Fruit fly (Drosophila melanogaster) whole organism, embryonic: ENCODE measurements around the gene Lrpprc2.
A peak's percentile ranks its signal among the peaks of the same experiment; 100 is the strongest.

ENCODE experiments used
- Atf6 ChIP-seq: fragments of 200-800 bp; sonication (Bioruptor generic); IDR thresholded peaks from 2 replicates; pipeline ENCODE4 v1.3.6; 2022; ENCODE audit warnings: missing biosample characterization, missing genetic modification characterization
- Bdp1 ChIP-seq: fragments of 200-800 bp; sonication (Bioruptor generic); optimal IDR thresholded peaks from 3 replicates; lab custom pipeline; 2016; ENCODE audit warnings: missing biosample characterization, missing genetic modification characterization
- CG10209 ChIP-seq: fragments of 200-800 bp; sonication (Bioruptor generic); optimal IDR thresholded peaks from 3 replicates; lab custom pipeline; 2017; ENCODE audit warnings: missing biosample characterization, mild to moderate bottlenecking, missing genetic modification characterization, missing genetic modification reagents
- CG10543 ChIP-seq: fragments of 200-800 bp; sonication (Bioruptor generic); optimal IDR thresholded peaks from 3 replicates; lab custom pipeline; 2017; ENCODE audit warnings: missing biosample characterization, mild to moderate bottlenecking, missing genetic modification characterization, moderate library complexity
- CG10979 ChIP-seq: fragments of 200-800 bp; sonication (Bioruptor generic); optimal IDR thresholded peaks from 2 replicates; lab custom pipeline; 2018; ENCODE audit warnings: missing biosample characterization, mild to moderate bottlenecking, missing genetic modification characterization, moderate library complexity
- CG12219 ChIP-seq: fragments of 200-800 bp; sonication (Bioruptor generic); optimal IDR thresholded peaks from 3 replicates; lab custom pipeline; 2018; ENCODE audit warnings: missing biosample characterization, mild to moderate bottlenecking, missing genetic modification characterization
- CG1233 ChIP-seq: fragments of 200-800 bp; sonication (Bioruptor generic); optimal IDR thresholded peaks from 4 replicates; lab custom pipeline; 2018; ENCODE audit warnings: missing biosample characterization, mild to moderate bottlenecking, missing genetic modification characterization
- CG12744 ChIP-seq: fragments of 200-800 bp; sonication (Bioruptor generic); optimal IDR thresholded peaks from 2 replicates; lab custom pipeline; 2016; ENCODE audit warnings: missing biosample characterization, missing genetic modification characterization
- CG13775 ChIP-seq: fragments of 200-800 bp; sonication (Bioruptor generic); optimal IDR thresholded peaks from 3 replicates; lab custom pipeline; 2017; ENCODE audit warnings: missing biosample characterization, mild to moderate bottlenecking, missing genetic modification characterization
- CG17186 ChIP-seq: fragments of 200-800 bp; sonication (Bioruptor generic); optimal IDR thresholded peaks from 3 replicates; lab custom pipeline; 2017; ENCODE audit warnings: missing biosample characterization, missing genetic modification reagents, missing genetic modification characterization
- CG17829 ChIP-seq: fragments of 200-800 bp; optimal IDR thresholded peaks from 2 replicates; lab custom pipeline; 2019; ENCODE audit warnings: missing biosample characterization, mild to moderate bottlenecking, missing genetic modification characterization, moderate library complexity
- CG18476 ChIP-seq: fragments of 200-800 bp; sonication (Bioruptor generic); optimal IDR thresholded peaks from 2 replicates; lab custom pipeline; 2016; ENCODE audit warnings: missing biosample characterization, mild to moderate bottlenecking, missing genetic modification characterization
- CG2875 ChIP-seq: fragments of 200-800 bp; sonication (Bioruptor generic); optimal IDR thresholded peaks from 2 replicates; lab custom pipeline; 2017; ENCODE audit warnings: missing biosample characterization, mild to moderate bottlenecking, missing genetic modification characterization, missing genetic modification reagents
- CG30403 ChIP-seq: fragments of 200-800 bp; sonication (Bioruptor generic); optimal IDR thresholded peaks from 3 replicates; lab custom pipeline; 2016; ENCODE audit warnings: missing biosample characterization, missing genetic modification characterization
- CG32532 ChIP-seq: fragments of 200-800 bp; sonication (Bioruptor generic); IDR thresholded peaks from 2 replicates; pipeline ENCODE4 v1.3.6; 2022; ENCODE audit warnings: missing biosample characterization, missing genetic modification characterization
- CG3407 ChIP-seq: fragments of 200-800 bp; sonication (Bioruptor generic); optimal IDR thresholded peaks from 2 replicates; lab custom pipeline; 2018; ENCODE audit warnings: missing biosample characterization, mild to moderate bottlenecking, missing genetic modification characterization
- CG7357 ChIP-seq: fragments of 200-800 bp; sonication (Bioruptor generic); IDR thresholded peaks from 3 replicates; pipeline ENCODE4 v1.3.6; 2022; ENCODE audit warnings: missing biosample characterization, missing genetic modification characterization
- CG7928 ChIP-seq: fragments of 200-800 bp; sonication (Bioruptor generic); optimal IDR thresholded peaks from 2 replicates; lab custom pipeline; 2017; ENCODE audit warnings: missing biosample characterization, mild to moderate bottlenecking, missing genetic modification characterization
- CG9932 ChIP-seq: fragments of 200-800 bp; sonication (Bioruptor generic); IDR thresholded peaks from 2 replicates; pipeline ENCODE4 v1.3.6; 2022; ENCODE audit warnings: missing biosample characterization, missing genetic modification characterization
- CHES-1-like ChIP-seq: fragments of 200-800 bp; sonication (Bioruptor generic); optimal IDR thresholded peaks from 2 replicates; lab custom pipeline; 2016; ENCODE audit warnings: missing biosample characterization, missing genetic modification characterization
- CoRest ChIP-seq: fragments of 200-800 bp; sonication (Bioruptor generic); optimal IDR thresholded peaks from 3 replicates; lab custom pipeline; 2018; ENCODE audit warnings: missing biosample characterization, mild to moderate bottlenecking, missing genetic modification characterization, moderate library complexity
- Dbx ChIP-seq: fragments of 200-800 bp; sonication (Bioruptor generic); IDR thresholded peaks from 3 replicates; pipeline ENCODE4 v1.3.6; 2022; ENCODE audit warnings: missing biosample characterization, missing genetic modification characterization
- Fer1 ChIP-seq: fragments of 200-800 bp; sonication (Bioruptor generic); optimal IDR thresholded peaks from 2 replicates; lab custom pipeline; 2017; ENCODE audit warnings: missing biosample characterization, mild to moderate bottlenecking, missing genetic modification characterization
- GATAe ChIP-seq: fragments of 200-800 bp; sonication (Bioruptor generic); conservative IDR thresholded peaks from 2 replicates; pipeline ENCODE4 v1.3.6; 2022; ENCODE audit warnings: missing biosample characterization, missing genetic modification characterization
- H15 ChIP-seq: fragments of 200-800 bp; sonication (Bioruptor generic); IDR thresholded peaks from 3 replicates; pipeline ENCODE4 v1.3.6; 2022; ENCODE audit warnings: missing biosample characterization, missing genetic modification characterization
- HLH4C ChIP-seq: fragments of 200-800 bp; sonication (Bioruptor generic); IDR thresholded peaks from 3 replicates; pipeline ENCODE4 v1.3.6; 2022; ENCODE audit warnings: missing biosample characterization, missing genetic modification characterization; ENCODE audit not compliant: partially characterized antibody
- Hmr ChIP-seq: fragments of 200-800 bp; sonication (Bioruptor generic); optimal IDR thresholded peaks from 3 replicates; lab custom pipeline; 2017; ENCODE audit warnings: mild to moderate bottlenecking, missing biosample characterization, missing genetic modification reagents, missing genetic modification characterization
- Mad ChIP-seq: fragments of 200-800 bp; sonication (Bioruptor generic); optimal IDR thresholded peaks from 2 replicates; lab custom pipeline; 2016; ENCODE audit warnings: missing biosample characterization, missing genetic modification characterization
- Nf-YC ChIP-seq: fragments of 200-800 bp; optimal IDR thresholded peaks from 3 replicates; lab custom pipeline; 2019; ENCODE audit warnings: missing biosample characterization, mild to moderate bottlenecking, missing genetic modification characterization, moderate library complexity
- Trl ChIP-seq, 3 experiments: fragments of >200 bp in 2 of 3; fragments of 200-800 bp in 1 of 3; sonication (Bioruptor generic) in 1 of 3; optimal IDR thresholded peaks; 2 replicates in 1 of 3; 3 replicates in 2 of 3; lab custom pipeline; 2016 to 2017; ENCODE audit warnings: missing biosample characterization in 1 of 3, missing genetic modification characterization in 1 of 3
- bsh ChIP-seq, 2 experiments: fragments of 200-800 bp; sonication (Bioruptor generic); optimal IDR thresholded peaks; 2 replicates each; lab custom pipeline; 2017 to 2018; ENCODE audit warnings: mild to moderate bottlenecking in 2 of 2, missing biosample characterization in 2 of 2, missing genetic modification characterization in 2 of 2, moderate library complexity in 1 of 2
- cad ChIP-seq: fragments of >200 bp; optimal IDR thresholded peaks from 2 replicates; lab custom pipeline; 2017; ENCODE audit warnings: missing biosample characterization, missing genetic modification characterization
- chn ChIP-seq: fragments of 200-800 bp; sonication (Bioruptor generic); optimal IDR thresholded peaks from 2 replicates; lab custom pipeline; 2016; ENCODE audit warnings: missing biosample characterization, missing genetic modification characterization
- dimm ChIP-seq: fragments of 200-800 bp; sonication (Bioruptor generic); IDR thresholded peaks from 2 replicates; pipeline ENCODE4 v1.3.6; 2022; ENCODE audit warnings: missing biosample characterization, missing genetic modification characterization
- dmrt99B ChIP-seq: fragments of 200-800 bp; sonication (Bioruptor generic); optimal IDR thresholded peaks from 2 replicates; lab custom pipeline; 2018; ENCODE audit warnings: missing biosample characterization, mild to moderate bottlenecking, missing genetic modification characterization, moderate library complexity
- emc ChIP-seq: fragments of 200-800 bp; sonication (Bioruptor generic); optimal IDR thresholded peaks from 2 replicates; lab custom pipeline; 2016; ENCODE audit warnings: missing biosample characterization, missing genetic modification characterization
- fd96Cb ChIP-seq: fragments of 200-800 bp; sonication (Bioruptor generic); optimal IDR thresholded peaks from 2 replicates; lab custom pipeline; 2018; ENCODE audit warnings: missing biosample characterization, mild to moderate bottlenecking, missing genetic modification characterization, moderate library complexity
- gem ChIP-seq: fragments of 200-800 bp; sonication (Bioruptor generic); optimal IDR thresholded peaks from 2 replicates; lab custom pipeline; 2019; ENCODE audit warnings: missing biosample characterization, mild to moderate bottlenecking, missing genetic modification characterization, moderate library complexity
- hth ChIP-seq: fragments of >200 bp; optimal IDR thresholded peaks from 2 replicates; lab custom pipeline; 2017; ENCODE audit warnings: inconsistent platforms
- kni ChIP-seq: fragments of 200-800 bp; sonication (Bioruptor generic); optimal IDR thresholded peaks from 3 replicates; lab custom pipeline; 2017; ENCODE audit warnings: mild to moderate bottlenecking, missing biosample characterization, missing genetic modification reagents, missing genetic modification characterization
- mld ChIP-seq: fragments of 200-800 bp; sonication (Bioruptor generic); IDR thresholded peaks from 3 replicates; pipeline ENCODE4 v1.3.6; 2022; ENCODE audit warnings: missing biosample characterization, missing genetic modification characterization; ENCODE audit not compliant: partially characterized antibody
- p53 ChIP-seq: fragments of 200-800 bp; sonication (Bioruptor generic); optimal IDR thresholded peaks from 2 replicates; lab custom pipeline; 2016; ENCODE audit warnings: missing biosample characterization, missing genetic modification characterization
- pros ChIP-seq: fragments of 200-800 bp; sonication (Bioruptor generic); optimal IDR thresholded peaks from 3 replicates; lab custom pipeline; 2019; ENCODE audit warnings: missing biosample characterization, mild to moderate bottlenecking, missing genetic modification characterization, moderate library complexity
- pum ChIP-seq: fragments of 200-800 bp; sonication (Bioruptor generic); optimal IDR thresholded peaks from 2 replicates; lab custom pipeline; 2016; ENCODE audit warnings: missing biosample characterization, missing genetic modification characterization
- pzg ChIP-seq: fragments of 200-800 bp; sonication (Bioruptor generic); optimal IDR thresholded peaks from 3 replicates; lab custom pipeline; 2018; ENCODE audit warnings: missing biosample characterization, mild to moderate bottlenecking, missing genetic modification characterization, moderate library complexity
- sd ChIP-seq: fragments of 200-800 bp; sonication (Bioruptor generic); optimal IDR thresholded peaks from 3 replicates; lab custom pipeline; 2018; ENCODE audit warnings: missing biosample characterization, mild to moderate bottlenecking, missing genetic modification characterization, moderate library complexity
- sqz ChIP-seq: fragments of 200-800 bp; sonication (Bioruptor generic); optimal IDR thresholded peaks from 3 replicates; lab custom pipeline; 2018; ENCODE audit warnings: missing biosample characterization, mild to moderate bottlenecking, missing genetic modification characterization
- stc ChIP-seq: fragments of 200-800 bp; sonication (Bioruptor generic); IDR thresholded peaks from 2 replicates; pipeline ENCODE4 v1.3.6; 2022; ENCODE audit warnings: missing biosample characterization, missing genetic modification characterization
- yki ChIP-seq: fragments of >200 bp; optimal IDR thresholded peaks from 3 replicates; lab custom pipeline; 2018

Gene Lrpprc2

DNA sequence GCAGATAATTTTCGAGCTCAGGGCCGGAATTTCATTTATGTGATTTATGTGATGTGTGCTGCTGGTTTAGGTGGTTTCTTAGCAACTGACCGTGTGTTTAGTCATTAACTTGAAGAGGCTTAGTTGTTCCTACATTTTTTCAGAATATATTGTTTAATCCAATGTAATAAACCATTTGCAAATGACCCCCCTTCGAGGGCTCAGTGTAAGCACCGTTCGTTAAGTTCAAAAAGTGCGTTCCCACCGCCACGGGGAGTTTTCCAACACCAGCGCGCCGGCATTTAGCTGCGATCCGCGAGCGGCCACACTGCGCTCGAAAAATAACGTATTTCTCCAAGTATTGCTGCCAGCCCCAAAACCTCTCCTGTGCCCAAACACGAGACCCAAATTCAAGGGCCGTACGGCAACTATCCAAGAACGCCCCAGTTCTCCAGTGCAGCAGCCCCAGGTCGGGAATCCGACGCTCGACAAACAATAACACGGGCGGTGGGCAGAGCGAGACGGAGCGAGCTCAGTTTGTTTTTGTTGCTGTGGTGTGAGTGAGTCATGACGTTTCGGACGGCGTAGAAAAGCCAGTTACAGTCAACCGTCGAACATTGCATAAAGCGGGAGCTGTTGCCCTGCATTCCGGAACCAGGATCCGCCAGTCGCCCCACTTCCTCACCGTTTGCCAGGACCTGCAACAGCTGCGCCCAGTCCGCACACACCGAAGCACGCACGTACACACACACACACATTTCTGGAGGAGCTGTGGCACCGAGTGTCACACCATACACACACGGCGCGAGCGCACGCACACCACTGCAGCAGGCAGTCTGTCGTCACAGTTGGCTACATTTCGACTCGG is 18.1 kb upstream of the Lrpprc2 start, which contains the start of gene rush (continued):
- peak; percentile 44 for TF ChIP-seq CoRest (tag; lab: Kevin White, UChicago)
- no peak for TF ChIP-seq cad (GFP tag; lab: Kevin White, UChicago)
- TF ChIP-seq chn (GFP tag; lab: Kevin White, UChicago), result no peak
- peak; percentile 26 for TF ChIP-seq CG10543 (GFP tag; lab: Kevin White, UChicago)
- TF ChIP-seq CG32532 (GFP tag; lab: Robert Waterston, UW), result peak; percentile 60
- TF ChIP-seq CG12219 (GFP tag; lab: Kevin White, UChicago), result no peak
- peak; percentile 82 for TF ChIP-seq pzg (GFP tag; lab: Kevin White, UChicago)
- peak; percentile 49 for TF ChIP-seq CG17829 (tag; lab: Kevin White, UChicago)
- peak; percentile 61 for TF ChIP-seq CG9932 (GFP tag; lab: Robert Waterston, UW)
- no peak for TF ChIP-seq Nf-YC (tag; lab: Kevin White, UChicago)
- no peak for TF ChIP-seq mld (GFP tag; lab: Robert Waterston, UW)
- no peak for TF ChIP-seq dimm (GFP tag; lab: Robert Waterston, UW)
- TF ChIP-seq Fer1 (GFP tag; lab: Kevin White, UChicago), result no peak
- TF ChIP-seq dmrt99B, result no peak
- no peak for TF ChIP-seq Trl (optimal IDR thresholded peaks at IDR 0.05; lab: Kevin White, UChicago)
- no peak for TF ChIP-seq Trl (GFP tag; optimal IDR thresholded peaks at IDR 0.05; lab: Kevin White, UChicago)
- no peak for TF ChIP-seq CG13775
- no peak for TF ChIP-seq HLH4C (GFP tag; lab: Robert Waterston, UW)
- TF ChIP-seq gem (tag; lab: Kevin White, UChicago), result no peak
- no peak for TF ChIP-seq CG2875
- TF ChIP-seq CG12744, result no peak
- no peak for TF ChIP-seq CG7928 (GFP tag; lab: Kevin White, UChicago)
- no peak for TF ChIP-seq CG18476
- TF ChIP-seq CG30403 (GFP tag; lab: Kevin White, UChicago), result peak; percentile 42
- peak; percentile 15 for TF ChIP-seq emc
- no peak for TF ChIP-seq sqz (GFP tag; lab: Kevin White, UChicago)
- TF ChIP-seq CG7357 (GFP tag; lab: Robert Waterston, UW), result peak; percentile 64; the same call in 1 of the 3 replicates
- TF ChIP-seq sd (tag; lab: Kevin White, UChicago), result no peak
- no peak for TF ChIP-seq hth (lab: Kevin White, UChicago)
- TF ChIP-seq CG3407, result no peak
- no peak for TF ChIP-seq CHES-1-like (GFP tag; lab: Kevin White, UChicago)
- TF ChIP-seq GATAe (GFP tag; lab: Robert Waterston, UW), result no peak
- TF ChIP-seq Hmr (GFP tag; lab: Kevin White, UChicago), result peak; percentile 56
- TF ChIP-seq stc (GFP tag; lab: Robert Waterston, UW), result no peak
- no peak for TF ChIP-seq yki (lab: Kevin White, UChicago)
- TF ChIP-seq CG10209 (GFP tag; lab: Kevin White, UChicago), result no peak
- no peak for TF ChIP-seq pros (GFP tag; lab: Kevin White, UChicago)
- peak; percentile 11 for TF ChIP-seq pum (GFP tag; lab: Kevin White, UChicago)
- TF ChIP-seq CG17186 (GFP tag; lab: Kevin White, UChicago), result peak; percentile 81
- TF ChIP-seq fd96Cb (tag; lab: Kevin White, UChicago), result no peak
- no peak for TF ChIP-seq Atf6 (GFP tag; lab: Robert Waterston, UW)
- TF ChIP-seq CG1233 (GFP tag; lab: Kevin White, UChicago), result no peak
- peak; percentile 8 for TF ChIP-seq Mad (GFP tag; lab: Kevin White, UChicago)
- TF ChIP-seq Bdp1 (GFP tag; lab: Kevin White, UChicago), result no peak
- peak; percentile 5 for TF ChIP-seq kni
- TF ChIP-seq H15, result no peak
- no peak for TF ChIP-seq CG10979 (tag; lab: Kevin White, UChicago)
- peak; percentile 6 for TF ChIP-seq p53 (GFP tag; lab: Kevin White, UChicago)
- no peak; the same call in 2 of the 3 replicates for TF ChIP-seq Dbx (GFP tag; lab: Robert Waterston, UW)
- peak in 1 of 2 experiments; percentile 26 for TF ChIP-seq bsh (GFP tag; optimal IDR thresholded peaks at IDR 0.05; lab: Kevin White, UChicago)
